In the genomic region with DNA sequence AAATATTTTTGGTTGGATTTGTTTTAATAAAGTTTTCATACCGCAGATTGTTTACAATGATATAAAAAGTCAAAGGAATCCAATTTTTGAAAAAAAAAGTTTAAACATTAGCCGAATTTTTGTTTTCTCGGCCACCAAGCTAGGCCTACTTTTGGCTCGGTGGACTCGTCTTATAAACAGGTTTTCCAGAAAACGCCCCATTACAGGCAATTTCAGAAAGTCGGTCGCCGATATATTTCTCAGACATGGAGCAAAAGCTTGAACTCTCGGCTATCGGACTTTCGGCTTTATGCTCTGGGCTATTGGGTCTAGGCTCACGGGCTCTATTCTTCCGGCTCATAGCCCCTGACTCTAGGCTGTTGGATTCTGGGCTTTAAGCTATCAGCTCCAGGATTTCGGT, we compare ENCODE assay signal across 3 worm cellular contexts.
A peak's percentile ranks its signal among the peaks of the same experiment; 100 is the strongest.
TF ChIP-seq lines count a peak whose summit lies in the region.

No protein-coding gene starts in this region.

TF ChIP-seq in whole organism, L3 larva, 47 proteins besides CTCF, POLR2A, EP300 and RAD21:
- TF ChIP-seq ama-1 (optimal IDR thresholded peaks at IDR 0.05; lab: Kevin White, UChicago) (peak; percentile 52), nhr-25 (tag; optimal IDR thresholded peaks at IDR 0.05; lab: Kevin White, UChicago) (no peak)

TF ChIP-seq in whole organism, L4 larva, 104 proteins besides CTCF, POLR2A, EP300 and RAD21:
- TF ChIP-seq lin-15B (tag; optimal IDR thresholded peaks at IDR 0.05; lab: Kevin White, UChicago) = no peak
- TF ChIP-seq aha-1 (tag; lab: Kevin White, UChicago) = peak; percentile 44
- TF ChIP-seq nhr-102 (tag; optimal IDR thresholded peaks at IDR 0.05; lab: Kevin White, UChicago) = peak; percentile 42
- TF ChIP-seq daf-16 (GFP tag; optimal IDR thresholded peaks at IDR 0.05; lab: Kevin White, UChicago) = no peak
- peak; percentile 2 for TF ChIP-seq daf-16 (tag; optimal IDR thresholded peaks at IDR 0.05; lab: Kevin White, UChicago)
TF ChIP-seq in whole organism, L4 larva: peak in this region for 3.

TF ChIP-seq in whole organism, young adult, 124 proteins besides CTCF, POLR2A, EP300 and RAD21:
- TF ChIP-seq hmg-20 (GFP tag; IDR thresholded peaks at IDR 0.05; lab: Robert Waterston, UW) (no peak), zfh-2 (GFP tag; conservative IDR thresholded peaks at IDR 0.05; lab: Robert Waterston, UW) (no peak), mel-28 (tag; optimal IDR thresholded peaks at IDR 0.05; lab: Kevin White, UChicago; ENCODE audit: borderline replicate concordance) (no peak), Y53G8AR.9 (GFP tag; conservative IDR thresholded peaks at IDR 0.05; lab: Robert Waterston, UW) (0 out of 2 replicates have a peak, but pooled peaks have one; percentile 36), B0336.3 (GFP tag; IDR thresholded peaks at IDR 0.05; lab: Robert Waterston, UW) (peak; percentile 82), tlf-1 (GFP tag; optimal IDR thresholded peaks at IDR 0.05; lab: Kevin White, UChicago) (no peak), snpc-3.4 (tag; optimal IDR thresholded peaks at IDR 0.05; lab: Kevin White, UChicago) (peak; percentile 33)
